Fruit fly (Drosophila melanogaster) whole organism: ENCODE results near the gene CG43330.

ENCODE experiments used
- pan ChIP-seq: fragments of >200 bp; optimal IDR thresholded peaks from 2 replicates; lab custom pipeline; 2017
- usp ChIP-seq: fragments of >200 bp; optimal IDR thresholded peaks from 2 replicates; lab custom pipeline; 2017; ENCODE audit warnings: missing biosample characterization, missing genetic modification characterization, mixed read lengths

- TF ChIP-seq usp (GFP tag; lab: Kevin White, UChicago) (no peak), pan (no peak)
Observed at dm6 chr3L:22505118-22505517, 895 bp upstream of the CG43330 start, which contains the start of gene CG43329.
